Worm (Caenorhabditis elegans) whole organism, midembryonic: Measurements from ENCODE around the gene Y102A5C.2.

Experiments
- T22C8.4 ChIP-seq: fragments of 200-800 bp; sonication (Bioruptor generic); IDR thresholded peaks from 2 replicates; pipeline ENCODE4 v1.3.6; 2022; ENCODE audit warnings: missing genetic modification characterization, missing compliant biosample characterization
- cog-1 ChIP-seq: sonication (generic microtip); optimal IDR thresholded peaks from 2 replicates; lab custom pipeline; 2016; ENCODE audit warnings: missing genetic modification characterization, missing compliant biosample characterization
- flt-1 ChIP-seq: fragments of 200-800 bp; sonication (Bioruptor generic); IDR thresholded peaks from 2 replicates; pipeline ENCODE4 v1.3.6; 2022; ENCODE audit warnings: missing genetic modification characterization, missing compliant biosample characterization
- klf-2 ChIP-seq: fragments of 200-800 bp; sonication (Bioruptor generic); conservative IDR thresholded peaks from 2 replicates; pipeline ENCODE4 v1.3.6; 2022; ENCODE audit warnings: missing genetic modification reagents, missing genetic modification characterization, missing compliant biosample characterization
- med-1 ChIP-seq: sonication (generic microtip); optimal IDR thresholded peaks from 2 replicates; lab custom pipeline; 2017; ENCODE audit warnings: missing genetic modification characterization, mild to moderate bottlenecking, missing compliant biosample characterization, antibody characterized with exemption, missing genetic modification reagents; ENCODE audit not compliant: insufficient read depth
- ref-1 ChIP-seq: fragments of 200-800 bp; sonication (Bioruptor generic); conservative IDR thresholded peaks from 2 replicates; pipeline ENCODE4 v1.3.6; 2022; ENCODE audit warnings: missing genetic modification reagents, missing genetic modification characterization, missing compliant biosample characterization
- tab-1 ChIP-seq: fragments of 200-800 bp; sonication (Bioruptor generic); IDR thresholded peaks from 2 replicates; pipeline ENCODE4 v1.3.6; 2022; ENCODE audit warnings: missing genetic modification characterization, missing compliant biosample characterization
- ztf-23 ChIP-seq: fragments of 200-800 bp; sonication (Bioruptor generic); IDR thresholded peaks from 2 replicates; pipeline ENCODE4 v1.3.6; 2022; ENCODE audit warnings: missing genetic modification reagents, missing genetic modification characterization, missing compliant biosample characterization
- ztf-29 ChIP-seq: fragments of 200-800 bp; sonication (Bioruptor generic); IDR thresholded peaks from 2 replicates; pipeline ENCODE4 v1.3.6; 2022; ENCODE audit warnings: missing genetic modification reagents, missing genetic modification characterization, missing compliant biosample characterization

The Y102A5C.2 gene

DNA sequence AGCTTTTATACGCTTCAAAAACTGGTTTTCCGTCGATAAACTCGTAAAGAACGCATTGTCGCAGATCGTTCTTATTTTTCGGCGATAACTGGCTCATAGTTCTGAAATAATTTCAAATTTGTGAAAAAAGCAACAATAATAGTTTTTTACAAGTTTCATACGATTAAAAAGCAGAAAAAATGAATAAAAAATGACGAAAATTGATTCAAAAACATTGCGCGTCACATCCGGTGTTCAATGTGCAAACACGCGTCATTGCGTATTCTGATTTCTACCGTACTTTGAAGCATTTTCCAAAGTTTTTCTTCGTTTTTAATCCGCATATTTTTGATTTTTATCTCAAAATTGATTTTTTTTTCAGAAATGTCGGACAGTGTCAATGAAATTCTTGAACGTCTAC, at the start of gene Y102A5C.2, which contains the start of gene fbxa-206:
TSS of gene Y102A5C.2 (plus strand) at position 354 of the 400 bp plus-strand sequence.
TSS of gene fbxa-206 (minus strand) at position 101 of the 400 bp plus-strand sequence.
- TF ChIP-seq cog-1 (tag; lab: Kevin White, UChicago) (no peak), klf-2 (no peak), ztf-23 (no peak), tab-1 (GFP tag; lab: Robert Waterston, UW) (no peak), med-1 (GFP tag; lab: Kevin White, UChicago) (no peak), flt-1 (GFP tag; lab: Robert Waterston, UW) (no peak), ref-1 (GFP tag; lab: Robert Waterston, UW) (no peak), T22C8.4 (no peak), ztf-29 (GFP tag; lab: Robert Waterston, UW) (no peak)

DNA sequence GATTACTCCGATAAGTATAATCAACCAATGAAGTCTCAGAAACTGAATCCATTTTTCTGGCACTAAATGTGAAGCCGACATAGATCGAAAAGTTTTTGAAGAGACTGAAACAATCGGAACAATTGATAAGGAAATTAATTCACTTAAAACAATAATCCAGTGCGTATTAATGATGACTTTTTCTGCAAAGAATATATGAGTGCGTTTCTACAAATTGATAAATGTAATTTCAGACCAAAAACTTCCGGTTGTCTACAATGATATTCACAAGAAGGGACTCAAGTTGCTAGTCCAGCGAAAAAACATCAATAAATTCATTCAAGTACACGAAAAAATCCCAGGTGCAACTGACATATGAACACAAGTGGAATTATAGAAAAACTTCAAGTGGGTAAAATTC, 48.8 kb upstream of the Y102A5C.2 start, which contains the start of gene clec-33:
TSS of gene clec-33 (minus strand) at position 101 of the 400 bp plus-strand sequence.
- TF ChIP-seq flt-1 (GFP tag; lab: Robert Waterston, UW) (no peak), T22C8.4 (no peak)

DNA sequence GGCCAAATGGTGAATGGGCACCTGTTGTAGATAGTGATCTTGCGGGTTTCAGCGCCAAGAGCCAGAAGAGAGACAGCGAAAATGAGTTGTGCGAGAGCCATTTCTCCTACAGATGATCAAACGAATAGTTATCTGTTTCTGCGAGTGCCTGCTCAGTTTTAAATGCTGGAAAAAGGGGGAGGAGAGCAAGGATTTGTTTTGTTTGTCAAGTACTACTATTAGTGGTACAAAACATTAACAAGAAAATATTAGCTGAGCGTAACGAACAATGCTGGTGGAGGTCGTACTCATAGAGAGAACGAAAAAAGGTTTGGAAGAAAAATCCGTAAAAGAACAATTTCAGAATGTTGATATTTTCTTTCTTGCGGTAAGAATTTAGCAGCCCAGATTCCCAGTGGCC, 47.1 kb upstream of the Y102A5C.2 start, which contains the start of gene thn-4:
TSS of gene thn-4 (minus strand) at position 101 of the 400 bp plus-strand sequence.
- no peak for TF ChIP-seq T22C8.4
- no peak for TF ChIP-seq tab-1 (GFP tag; lab: Robert Waterston, UW)
- TF ChIP-seq ztf-23, result no peak

DNA sequence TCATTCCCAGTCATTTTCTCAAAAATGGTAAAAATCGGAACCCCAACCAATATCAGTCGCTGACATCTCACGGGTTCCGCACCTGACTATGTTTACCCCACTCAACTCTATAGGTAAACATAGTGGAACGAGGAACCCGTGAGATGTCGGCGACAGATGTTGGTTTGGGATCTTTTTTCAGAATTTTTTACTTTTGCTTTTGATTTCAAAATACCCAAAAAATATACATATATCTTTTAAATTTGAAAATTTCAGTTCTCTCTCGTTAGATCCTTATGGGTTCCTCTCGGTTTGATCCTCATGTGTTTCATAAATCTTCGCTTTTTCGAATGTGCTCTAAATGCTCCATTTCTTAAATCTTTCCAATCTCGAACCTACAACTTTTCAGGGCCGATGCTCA, 44.9 kb upstream of the Y102A5C.2 start, which contains the start of gene srw-23:
TSS of gene srw-23 (plus strand) at position 301 of the 400 bp plus-strand sequence.
- TF ChIP-seq tab-1 (GFP tag; lab: Robert Waterston, UW), result no peak
- no peak for TF ChIP-seq T22C8.4
- no peak for TF ChIP-seq ztf-23
- TF ChIP-seq med-1 (GFP tag; lab: Kevin White, UChicago), result no peak
- no peak for TF ChIP-seq ref-1 (GFP tag; lab: Robert Waterston, UW)
- no peak for TF ChIP-seq ztf-29 (GFP tag; lab: Robert Waterston, UW)
- no peak for TF ChIP-seq cog-1 (tag; lab: Kevin White, UChicago)
- no peak for TF ChIP-seq flt-1 (GFP tag; lab: Robert Waterston, UW)
- no peak for TF ChIP-seq klf-2

DNA sequence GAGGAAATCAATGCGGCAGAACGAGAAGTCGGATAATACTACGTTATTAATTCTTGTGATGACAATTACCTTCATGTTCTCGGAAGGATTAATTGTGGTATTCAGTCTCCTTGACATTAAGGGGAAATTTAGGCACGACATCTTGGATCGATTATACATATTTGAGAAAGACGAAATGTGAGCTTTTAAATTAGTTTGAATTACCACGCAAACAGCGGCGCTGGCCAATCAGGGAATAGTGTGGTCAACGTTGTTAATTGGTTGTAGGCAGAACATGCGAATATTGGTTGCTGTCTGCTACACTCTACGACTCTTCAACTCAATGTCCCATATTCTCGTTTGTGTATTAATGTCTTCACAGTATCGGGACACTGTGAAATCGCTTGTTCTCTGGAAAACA, 43.6 kb upstream of the Y102A5C.2 start, which contains the start of gene F49A5.10:
TSS of gene F49A5.10 (plus strand) at position 301 of the 400 bp plus-strand sequence.
- TF ChIP-seq ref-1 (GFP tag; lab: Robert Waterston, UW) (no peak), flt-1 (GFP tag; lab: Robert Waterston, UW) (no peak), T22C8.4 (no peak), ztf-29 (GFP tag; lab: Robert Waterston, UW) (no peak), klf-2 (no peak), med-1 (GFP tag; lab: Kevin White, UChicago) (no peak), cog-1 (tag; lab: Kevin White, UChicago) (no peak), tab-1 (GFP tag; lab: Robert Waterston, UW) (no peak), ztf-23 (no peak)

DNA sequence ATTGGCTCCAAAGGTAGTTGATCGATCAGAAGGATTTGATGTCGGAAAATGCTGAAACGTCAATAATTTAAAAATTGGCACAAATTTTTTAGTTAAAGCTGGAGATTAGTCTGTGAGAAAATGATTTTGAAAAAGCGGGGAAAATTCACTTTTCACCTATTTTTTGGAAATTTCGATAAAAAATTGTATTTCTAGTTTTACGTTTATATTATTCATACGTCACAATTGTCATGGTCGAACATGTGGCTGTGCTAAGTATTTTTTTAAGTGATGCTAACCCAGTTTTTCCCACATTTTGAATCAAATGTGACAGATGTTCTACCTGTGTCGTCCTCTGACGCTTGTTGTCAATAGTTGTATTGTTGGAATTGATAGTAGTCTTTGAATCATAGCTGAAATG, 39.0 kb upstream of the Y102A5C.2 start:
- TF ChIP-seq med-1 (GFP tag; lab: Kevin White, UChicago) (no peak), tab-1 (GFP tag; lab: Robert Waterston, UW) (no peak), klf-2 (no peak), ztf-23 (no peak), ref-1 (GFP tag; lab: Robert Waterston, UW) (no peak), T22C8.4 (no peak), flt-1 (GFP tag; lab: Robert Waterston, UW) (no peak)

DNA sequence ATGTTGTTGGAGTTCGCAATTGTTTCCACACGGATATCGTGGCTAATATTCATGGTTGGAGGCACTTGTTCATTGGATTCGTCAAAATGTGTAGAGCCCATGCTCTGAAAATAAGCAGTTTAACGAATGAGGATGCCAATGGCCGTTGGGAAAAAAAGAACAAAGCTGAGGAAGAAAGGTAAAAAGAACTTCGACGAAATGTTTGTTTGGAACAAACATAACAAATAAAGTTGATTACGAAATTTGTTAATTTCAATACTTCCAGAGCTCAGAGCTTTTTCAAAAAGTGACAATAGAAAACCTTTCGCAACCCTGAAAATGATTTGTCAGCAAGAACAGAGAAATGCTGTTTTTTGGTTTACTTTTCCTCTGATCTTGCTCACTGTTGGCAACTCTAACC, 38.5 kb upstream of the Y102A5C.2 start, which contains the start of gene F09C6.3:
TSS of gene F09C6.3 (minus strand) at position 101 of the 400 bp plus-strand sequence.
- TF ChIP-seq klf-2 (no peak), ztf-29 (GFP tag; lab: Robert Waterston, UW) (no peak), flt-1 (GFP tag; lab: Robert Waterston, UW) (no peak), ref-1 (GFP tag; lab: Robert Waterston, UW) (no peak), T22C8.4 (no peak), ztf-23 (no peak), cog-1 (tag; lab: Kevin White, UChicago) (no peak), tab-1 (GFP tag; lab: Robert Waterston, UW) (no peak), med-1 (GFP tag; lab: Kevin White, UChicago) (no peak)

DNA sequence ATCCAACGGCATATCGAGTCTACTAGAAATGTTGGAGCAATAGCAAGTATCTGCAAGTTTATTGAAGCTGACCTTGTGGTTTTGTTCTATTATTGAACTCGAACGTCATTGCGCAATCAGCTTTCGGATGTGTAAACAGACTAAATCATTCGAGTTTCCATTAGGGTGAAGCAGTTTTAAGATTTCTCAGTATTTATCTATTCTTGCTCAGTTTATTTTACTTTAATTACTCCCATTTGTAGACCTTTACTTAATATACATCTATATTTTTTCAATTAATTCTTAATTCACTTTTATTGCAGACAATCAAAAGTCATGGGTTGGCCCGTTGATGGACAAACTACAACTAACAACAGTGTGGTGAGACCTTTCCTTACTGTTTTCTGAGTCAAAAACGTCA, 37.9 kb upstream of the Y102A5C.2 start, which contains the start of gene F09C6.14:
TSS of gene F09C6.14 (plus strand) at position 301 of the 400 bp plus-strand sequence.
- TF ChIP-seq ref-1 (GFP tag; lab: Robert Waterston, UW), result no peak
- TF ChIP-seq ztf-29 (GFP tag; lab: Robert Waterston, UW), result no peak
- TF ChIP-seq cog-1 (tag; lab: Kevin White, UChicago), result no peak
- TF ChIP-seq ztf-23, result no peak
- TF ChIP-seq T22C8.4, result no peak
- TF ChIP-seq flt-1 (GFP tag; lab: Robert Waterston, UW), result no peak
- TF ChIP-seq tab-1 (GFP tag; lab: Robert Waterston, UW), result no peak

DNA sequence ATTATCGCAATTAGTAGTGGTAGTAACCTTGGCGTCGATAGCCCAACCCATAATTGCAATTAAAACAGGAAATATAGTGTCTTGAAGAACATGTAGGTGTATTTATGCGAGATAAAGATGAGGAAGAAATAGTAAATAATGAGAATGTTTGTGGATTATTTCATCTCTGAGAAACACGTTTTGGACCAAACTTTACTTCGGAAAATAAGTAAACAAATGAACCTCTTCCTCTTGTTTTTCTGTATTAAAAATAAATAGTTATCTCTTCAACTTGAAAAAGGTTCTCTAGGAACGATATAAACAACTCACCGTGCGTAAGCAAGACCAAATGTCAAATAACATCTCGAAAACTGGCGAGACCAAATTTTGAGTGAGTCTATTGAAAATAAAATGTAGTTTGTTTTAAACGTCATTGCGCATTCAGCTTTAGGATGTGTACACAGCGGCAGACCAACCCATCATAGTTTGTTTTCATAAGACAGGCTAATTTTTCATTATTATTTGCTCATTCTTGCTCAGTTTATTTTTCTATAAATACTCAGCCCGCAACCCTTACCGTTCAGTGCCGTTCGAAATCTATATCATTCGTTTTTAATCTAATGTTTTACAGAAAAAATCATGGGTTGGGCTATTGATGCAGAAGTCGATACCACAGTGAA, 36.1 kb upstream of the Y102A5C.2 start, which contains the start of the genes F09C6.11 and F09C6.12:
TSS of gene F09C6.11 (minus strand) at position 51 of the 659 bp plus-strand sequence.
TSS of gene F09C6.12 (plus strand) at position 609 of the 659 bp plus-strand sequence.
- no peak for TF ChIP-seq ztf-23
- TF ChIP-seq tab-1 (GFP tag; lab: Robert Waterston, UW), result no peak
- no peak for TF ChIP-seq flt-1 (GFP tag; lab: Robert Waterston, UW)
- no peak for TF ChIP-seq ref-1 (GFP tag; lab: Robert Waterston, UW)
- TF ChIP-seq cog-1 (tag; lab: Kevin White, UChicago), result no peak
- no peak for TF ChIP-seq ztf-29 (GFP tag; lab: Robert Waterston, UW)
- no peak for TF ChIP-seq T22C8.4
- TF ChIP-seq klf-2, result no peak
- TF ChIP-seq med-1 (GFP tag; lab: Kevin White, UChicago), result no peak
